Fruit fly (Drosophila melanogaster) whole organism, embryonic: Measurements from ENCODE around the gene Vm26Ac.
A peak's percentile ranks its signal among the peaks of the same experiment; 100 is the strongest.

Source experiments
- ATbp ChIP-seq: fragments of 200-800 bp; sonication (Bioruptor generic); optimal IDR thresholded peaks from 2 replicates; lab custom pipeline; 2017; ENCODE audit warnings: missing biosample characterization, mild to moderate bottlenecking, missing genetic modification characterization, missing genetic modification reagents
- Asciz ChIP-seq: fragments of 200-800 bp; sonication (Bioruptor generic); optimal IDR thresholded peaks from 2 replicates; lab custom pipeline; 2017; ENCODE audit warnings: missing biosample characterization, mild to moderate bottlenecking, missing genetic modification characterization, missing genetic modification reagents
- Atf6 ChIP-seq: fragments of 200-800 bp; sonication (Bioruptor generic); IDR thresholded peaks from 2 replicates; pipeline ENCODE4 v1.3.6; 2022; ENCODE audit warnings: missing biosample characterization, missing genetic modification characterization
- Awh ChIP-seq: fragments of 200-800 bp; sonication (Bioruptor generic); IDR thresholded peaks from 2 replicates; pipeline ENCODE4, ENCODE4 v1.3.6; 2022; ENCODE audit warnings: missing biosample characterization, missing genetic modification characterization
- BtbVII ChIP-seq: fragments of 200-800 bp; sonication (Bioruptor generic); optimal IDR thresholded peaks from 3 replicates; lab custom pipeline; 2017; ENCODE audit warnings: missing biosample characterization, mild to moderate bottlenecking, missing genetic modification characterization
- CG10321 ChIP-seq: fragments of 200-800 bp; sonication (Bioruptor generic); IDR thresholded peaks from 2 replicates; pipeline ENCODE4 v1.3.6; 2022; ENCODE audit warnings: missing biosample characterization, missing genetic modification characterization
- CG11504 ChIP-seq: fragments of 200-800 bp; sonication (Bioruptor generic); optimal IDR thresholded peaks from 3 replicates; lab custom pipeline; 2019; ENCODE audit warnings: missing biosample characterization, mild to moderate bottlenecking, missing genetic modification characterization, moderate library complexity
- CG14014 ChIP-seq: fragments of 200-800 bp; sonication (Bioruptor generic); IDR thresholded peaks from 2 replicates; pipeline ENCODE4 v1.3.6; 2022; ENCODE audit warnings: missing biosample characterization, missing genetic modification characterization
- CG15696 ChIP-seq: fragments of 200-800 bp; sonication (Bioruptor generic); optimal IDR thresholded peaks from 2 replicates; lab custom pipeline; 2019; ENCODE audit warnings: missing biosample characterization, mild to moderate bottlenecking, missing genetic modification characterization, moderate library complexity
- CG17802 ChIP-seq: fragments of 200-800 bp; sonication (Bioruptor generic); optimal IDR thresholded peaks from 2 replicates; lab custom pipeline; 2018; ENCODE audit warnings: missing biosample characterization, mild to moderate bottlenecking, missing genetic modification characterization, moderate library complexity
- CG18599 ChIP-seq: fragments of 200-800 bp; sonication (Bioruptor generic); optimal IDR thresholded peaks from 3 replicates; lab custom pipeline; 2017; ENCODE audit warnings: missing biosample characterization, missing genetic modification characterization, mild to moderate bottlenecking, moderate library complexity, missing genetic modification reagents
- CG34422 ChIP-seq: fragments of 200-800 bp; sonication (Bioruptor generic); IDR thresholded peaks from 3 replicates; pipeline ENCODE4 v1.3.6; 2022; ENCODE audit warnings: missing biosample characterization, missing genetic modification characterization
- CG4360 ChIP-seq: fragments of 200-800 bp; sonication (Bioruptor generic); IDR thresholded peaks from 2 replicates; pipeline ENCODE4 v1.3.6; 2022; ENCODE audit warnings: missing biosample characterization, missing genetic modification characterization
- CG6175 ChIP-seq: fragments of 200-800 bp; sonication (Bioruptor generic); IDR thresholded peaks from 3 replicates; pipeline ENCODE4 v1.3.6; 2022; ENCODE audit warnings: missing biosample characterization, missing genetic modification characterization
- CG7372 ChIP-seq: fragments of 200-800 bp; sonication (Bioruptor generic); IDR thresholded peaks from 2 replicates; pipeline ENCODE4 v1.3.6; 2022; ENCODE audit warnings: missing biosample characterization, missing genetic modification characterization
- CG7786 ChIP-seq: fragments of 200-800 bp; sonication (Bioruptor generic); optimal IDR thresholded peaks from 2 replicates; lab custom pipeline; 2016; ENCODE audit warnings: missing biosample characterization, missing genetic modification characterization
- CG8924 ChIP-seq: fragments of 200-800 bp; optimal IDR thresholded peaks from 3 replicates; lab custom pipeline; 2019; ENCODE audit warnings: missing biosample characterization, mild to moderate bottlenecking, missing genetic modification characterization, moderate library complexity
- CG9437 ChIP-seq: fragments of 200-800 bp; sonication (Bioruptor generic); optimal IDR thresholded peaks from 2 replicates; lab custom pipeline; 2018; ENCODE audit warnings: missing biosample characterization, mild to moderate bottlenecking, missing genetic modification characterization
- HLH4C ChIP-seq: fragments of 200-800 bp; sonication (Bioruptor generic); IDR thresholded peaks from 3 replicates; pipeline ENCODE4 v1.3.6; 2022; ENCODE audit warnings: missing biosample characterization, missing genetic modification characterization; ENCODE audit not compliant: partially characterized antibody
- Med ChIP-seq: fragments of 200-800 bp; sonication (Bioruptor generic); peaks from one replicate; lab custom pipeline; 2016; ENCODE audit warnings: missing biosample characterization, missing genetic modification characterization, mild to moderate bottlenecking, inconsistent platforms, moderate library complexity
- Meics ChIP-seq: fragments of 200-800 bp; sonication (Bioruptor generic); optimal IDR thresholded peaks from 2 replicates; lab custom pipeline; 2017; ENCODE audit warnings: missing biosample characterization, mild to moderate bottlenecking, missing genetic modification characterization
- Mrtf ChIP-seq: fragments of 200-800 bp; sonication (Bioruptor generic); IDR thresholded peaks from 3 replicates; pipeline ENCODE4 v1.3.6; 2022; ENCODE audit warnings: missing biosample characterization, missing genetic modification characterization
- Rfx ChIP-seq: fragments of 200-800 bp; sonication (Bioruptor generic); IDR thresholded peaks from 2 replicates; pipeline ENCODE4 v1.3.6; 2022; ENCODE audit warnings: missing biosample characterization, missing genetic modification characterization
- Six4 ChIP-seq: fragments of 200-800 bp; sonication (Bioruptor generic); optimal IDR thresholded peaks from 2 replicates; lab custom pipeline; 2016; ENCODE audit warnings: missing biosample characterization, missing genetic modification characterization
- Sox100B ChIP-seq: fragments of 200-800 bp; sonication (Bioruptor generic); optimal IDR thresholded peaks from 3 replicates; lab custom pipeline; 2018; ENCODE audit warnings: missing biosample characterization, mild to moderate bottlenecking, missing genetic modification characterization
- Taf1 ChIP-seq: fragments of 200-800 bp; sonication (Bioruptor generic); IDR thresholded peaks from 2 replicates; pipeline ENCODE4 v1.3.6; 2022; ENCODE audit warnings: missing biosample characterization, missing genetic modification characterization
- aop ChIP-seq: fragments of 200-800 bp; sonication (Bioruptor generic); IDR thresholded peaks from 2 replicates; pipeline ENCODE4 v1.3.6; 2022; ENCODE audit warnings: missing biosample characterization, missing genetic modification characterization
- caup ChIP-seq: fragments of 200-800 bp; sonication (Bioruptor generic); optimal IDR thresholded peaks from 3 replicates; lab custom pipeline; 2017; ENCODE audit warnings: missing biosample characterization, mild to moderate bottlenecking, missing genetic modification characterization, moderate library complexity; ENCODE audit not compliant: severe bottlenecking
- cg ChIP-seq: fragments of 200-800 bp; sonication (Bioruptor generic); optimal IDR thresholded peaks from 3 replicates; lab custom pipeline; 2019; ENCODE audit warnings: missing biosample characterization, mild to moderate bottlenecking, missing genetic modification characterization, moderate library complexity
- chn ChIP-seq: fragments of 200-800 bp; sonication (Bioruptor generic); optimal IDR thresholded peaks from 2 replicates; lab custom pipeline; 2016; ENCODE audit warnings: missing biosample characterization, missing genetic modification characterization
- crol ChIP-seq: fragments of 200-800 bp; sonication (Bioruptor generic); IDR thresholded peaks from 2 replicates; pipeline ENCODE4 v1.3.6; 2022; ENCODE audit warnings: missing biosample characterization, missing genetic modification characterization
- fd96Cb ChIP-seq: fragments of 200-800 bp; sonication (Bioruptor generic); optimal IDR thresholded peaks from 2 replicates; lab custom pipeline; 2018; ENCODE audit warnings: missing biosample characterization, mild to moderate bottlenecking, missing genetic modification characterization, moderate library complexity
- ftz-f1 ChIP-seq: fragments of 200-800 bp; sonication (Bioruptor generic); optimal IDR thresholded peaks from 2 replicates; lab custom pipeline; 2016; ENCODE audit warnings: missing biosample characterization, missing genetic modification characterization
- fu2 ChIP-seq: fragments of 200-800 bp; sonication (Bioruptor generic); optimal IDR thresholded peaks from 2 replicates; lab custom pipeline; 2016; ENCODE audit warnings: missing biosample characterization, missing genetic modification characterization
- gce ChIP-seq: fragments of 200-800 bp; sonication (Bioruptor generic); IDR thresholded peaks from 3 replicates; pipeline ENCODE4 v1.3.6; 2022; ENCODE audit warnings: missing biosample characterization, missing genetic modification characterization
- grn ChIP-seq: fragments of 200-800 bp; sonication (Bioruptor generic); optimal IDR thresholded peaks from 3 replicates; lab custom pipeline; 2017; ENCODE audit warnings: missing biosample characterization, missing genetic modification characterization
- hkb ChIP-seq, 2 experiments: fragments of 200-800 bp in 1 of 2; fragments of >200 bp in 1 of 2; sonication (Bioruptor generic) in 1 of 2; IDR thresholded peaks in 1 of 2; optimal IDR thresholded peaks in 1 of 2; 2 replicates each; pipeline versions ENCODE4 v1.3.6 to Lab custom; 2017 to 2022; ENCODE audit warnings: missing biosample characterization in 1 of 2, missing genetic modification characterization in 1 of 2
- lab ChIP-seq: fragments of 200-800 bp; sonication (Bioruptor generic); optimal IDR thresholded peaks from 3 replicates; lab custom pipeline; 2017; ENCODE audit warnings: missing biosample characterization, missing genetic modification characterization, mild to moderate bottlenecking, moderate library complexity, missing genetic modification reagents
- lilli ChIP-seq: fragments of 200-800 bp; sonication (Bioruptor generic); optimal IDR thresholded peaks from 3 replicates; lab custom pipeline; 2016; ENCODE audit warnings: missing biosample characterization, missing genetic modification characterization
- lov ChIP-seq, 2 experiments: fragments of 200-800 bp in 1 of 2; fragments of >200 bp in 1 of 2; sonication (Bioruptor generic) in 1 of 2; IDR thresholded peaks in 1 of 2; optimal IDR thresholded peaks in 1 of 2; 2 replicates in 1 of 2; 3 replicates in 1 of 2; pipeline versions ENCODE4 v1.3.6 to Lab custom; 2017 to 2022; ENCODE audit warnings: missing biosample characterization in 1 of 2, missing genetic modification characterization in 1 of 2
- nom ChIP-seq: fragments of 200-800 bp; sonication (Bioruptor generic); optimal IDR thresholded peaks from 2 replicates; lab custom pipeline; 2017; ENCODE audit warnings: missing biosample characterization, missing genetic modification characterization, mild to moderate bottlenecking, moderate library complexity, missing genetic modification reagents
- odd ChIP-seq: fragments of 200-800 bp; sonication (Bioruptor generic); optimal IDR thresholded peaks from 2 replicates; lab custom pipeline; 2017; ENCODE audit warnings: missing biosample characterization, mild to moderate bottlenecking, missing genetic modification characterization
- run ChIP-seq: fragments of 200-800 bp; sonication (Bioruptor generic); optimal IDR thresholded peaks from 3 replicates; lab custom pipeline; 2018; ENCODE audit warnings: missing biosample characterization, mild to moderate bottlenecking, missing genetic modification characterization
- sens ChIP-seq: fragments of 200-800 bp; sonication (Bioruptor generic); peaks from one replicate; lab custom pipeline; 2016; ENCODE audit warnings: missing biosample characterization, missing genetic modification characterization
- ssp ChIP-seq: fragments of 200-800 bp; sonication (Bioruptor generic); IDR thresholded peaks from 2 replicates; pipeline ENCODE4 v1.3.6; 2022; ENCODE audit warnings: missing biosample characterization, missing genetic modification characterization
- stc ChIP-seq: fragments of 200-800 bp; sonication (Bioruptor generic); IDR thresholded peaks from 2 replicates; pipeline ENCODE4 v1.3.6; 2022; ENCODE audit warnings: missing biosample characterization, missing genetic modification characterization
- zfh1 ChIP-seq: fragments of 200-800 bp; sonication (Bioruptor generic); IDR thresholded peaks from 3 replicates; pipeline ENCODE4 v1.3.6; 2022; ENCODE audit warnings: missing biosample characterization, missing genetic modification characterization

Gene Vm26Ac

DNA sequence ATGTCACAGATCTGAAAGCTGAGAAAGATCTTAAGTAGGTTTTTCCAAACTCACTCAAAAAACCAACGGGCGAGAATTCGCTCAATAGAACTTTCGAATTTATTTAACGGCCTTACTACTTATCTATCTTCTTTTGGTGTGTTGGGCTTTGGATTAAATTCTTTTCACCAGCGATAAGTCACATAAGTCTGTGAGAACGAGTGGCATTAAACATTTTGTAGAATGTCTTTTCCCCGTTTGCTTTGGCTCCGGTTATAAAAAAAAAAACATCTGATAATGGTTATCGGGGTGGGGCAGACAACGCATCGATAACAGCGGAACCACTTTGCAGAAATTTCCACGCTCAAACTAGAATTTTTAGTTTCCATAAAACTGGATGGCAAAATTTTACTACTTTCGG is 17.2 kb upstream of the Vm26Ac start (continued):
- TF ChIP-seq grn (GFP tag; lab: Kevin White, UChicago) (peak; percentile 5), BtbVII (GFP tag; lab: Kevin White, UChicago) (no peak), CG14014 (GFP tag; lab: Robert Waterston, UW) (no peak), run (no peak), fd96Cb (tag; lab: Kevin White, UChicago) (no peak), Asciz (no peak), Atf6 (GFP tag; lab: Robert Waterston, UW) (no peak)

DNA sequence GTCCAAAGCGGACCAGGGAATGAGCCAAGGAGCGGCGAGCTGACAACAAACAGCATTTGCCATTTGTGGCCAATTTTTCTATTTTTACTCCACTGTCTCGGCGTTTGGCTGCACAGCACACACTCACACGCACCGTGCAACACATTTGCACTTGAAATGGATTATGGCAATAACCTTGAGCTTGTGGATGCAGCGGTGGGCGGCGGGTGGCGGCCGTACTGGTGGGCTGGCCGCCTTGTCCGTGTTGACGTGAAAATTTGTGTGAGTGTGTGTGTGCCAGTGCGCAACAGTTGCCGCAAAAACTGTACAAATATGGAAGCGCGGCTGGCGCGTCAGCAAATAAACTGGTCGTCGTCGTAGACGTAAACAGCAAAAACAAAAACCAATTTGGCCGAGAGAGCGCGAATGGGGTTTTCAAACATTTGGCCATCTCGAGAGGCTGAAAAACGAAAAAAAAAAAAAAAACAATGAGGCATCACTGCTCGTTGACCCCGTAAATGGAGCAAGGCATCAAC is 16.7 kb upstream of the Vm26Ac start:
- TF ChIP-seq lab (GFP tag; lab: Kevin White, UChicago) = peak; percentile 5
- 0 out of 3 replicates have a peak, but pooled peaks have one; percentile 46 for TF ChIP-seq CG6175 (GFP tag; lab: Robert Waterston, UW)
- TF ChIP-seq CG17802 = no peak
- TF ChIP-seq CG34422 (GFP tag; lab: Robert Waterston, UW) = 0 out of 3 replicates have a peak, but pooled peaks have one; percentile 19
- TF ChIP-seq cg (GFP tag; lab: Kevin White, UChicago) = peak; percentile 16
- peak; percentile 39; the same call in 1 of the 2 replicates for TF ChIP-seq Rfx (GFP tag; lab: Robert Waterston, UW)
- TF ChIP-seq crol (GFP tag; lab: Robert Waterston, UW) = peak; percentile 40; the same call in 1 of the 2 replicates
- peak; percentile 71 for TF ChIP-seq ftz-f1 (GFP tag; lab: Kevin White, UChicago)
- TF ChIP-seq CG7786 (GFP tag; lab: Kevin White, UChicago) = no peak
- 0 out of 3 replicates have a peak, but pooled peaks have one; percentile 40 for TF ChIP-seq HLH4C (GFP tag; lab: Robert Waterston, UW)
- TF ChIP-seq gce = 0 out of 3 replicates have a peak, but pooled peaks have one; percentile 31
- TF ChIP-seq CG10321 = 0 out of 2 replicates have a peak, but pooled peaks have one; percentile 26
- no peak for TF ChIP-seq hkb (optimal IDR thresholded peaks at IDR 0.05; lab: Kevin White, UChicago)
- TF ChIP-seq hkb (GFP tag; IDR thresholded peaks at IDR 0.05; lab: Robert Waterston, UW) = 0 out of 2 replicates have a peak, but pooled peaks have one; percentile 12
- no peak for TF ChIP-seq caup
- peak; percentile 50 for TF ChIP-seq Med (GFP tag; lab: Kevin White, UChicago)
- TF ChIP-seq ssp (GFP tag; lab: Robert Waterston, UW) = no peak
- no peak for TF ChIP-seq CG8924
- peak; percentile 23 for TF ChIP-seq sens (GFP tag; lab: Kevin White, UChicago)
- peak; percentile 12 for TF ChIP-seq nom
- TF ChIP-seq CG18599 (GFP tag; lab: Kevin White, UChicago) = peak; percentile 15

DNA sequence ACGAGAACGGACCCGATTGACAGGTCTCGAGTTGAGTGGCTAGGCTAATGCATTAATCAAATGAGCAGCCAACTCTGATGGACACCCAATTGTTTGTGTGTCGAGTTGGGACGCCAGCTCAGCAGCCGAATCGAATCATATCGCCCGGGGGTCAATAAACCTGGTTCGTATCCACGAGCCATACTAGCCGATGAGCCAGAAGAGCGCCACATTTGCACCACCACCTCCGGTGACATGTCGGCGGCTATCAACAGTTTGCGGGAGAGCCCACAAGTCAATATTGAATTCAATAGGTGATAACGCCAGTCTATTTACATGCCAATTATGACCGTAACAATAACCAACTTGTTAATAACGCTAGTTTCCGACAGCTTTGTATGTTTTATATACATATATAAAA is 15.7 kb upstream of the Vm26Ac start:
- no peak for TF ChIP-seq Taf1 (GFP tag; lab: Robert Waterston, UW)
- no peak for TF ChIP-seq CG9437 (GFP tag; lab: Kevin White, UChicago)
- no peak for TF ChIP-seq lilli (GFP tag; lab: Kevin White, UChicago)
- peak; percentile 58 for TF ChIP-seq CG15696 (tag; lab: Kevin White, UChicago)
- no peak for TF ChIP-seq aop (GFP tag; lab: Robert Waterston, UW)
- peak; percentile 16; the same call in 1 of the 2 replicates for TF ChIP-seq stc (GFP tag; lab: Robert Waterston, UW)
- peak; percentile 92 for TF ChIP-seq ATbp (GFP tag; lab: Kevin White, UChicago)
- TF ChIP-seq Meics (GFP tag; lab: Kevin White, UChicago) = peak; percentile 60
- TF ChIP-seq fu2 (GFP tag; lab: Kevin White, UChicago) = no peak
- no peak for TF ChIP-seq Mrtf (GFP tag; lab: Robert Waterston, UW)
- TF ChIP-seq lov (optimal IDR thresholded peaks at IDR 0.05; lab: Kevin White, UChicago) = no peak
- TF ChIP-seq lov (GFP tag; IDR thresholded peaks at IDR 0.05; lab: Robert Waterston, UW) = peak; percentile 50; the same call in 1 of the 3 replicates
- TF ChIP-seq CG8924 = peak; percentile 59
- TF ChIP-seq chn (GFP tag; lab: Kevin White, UChicago) = no peak
- 0 out of 2 replicates have a peak, but pooled peaks have one; percentile 20 for TF ChIP-seq CG4360 (GFP tag; lab: Robert Waterston, UW)
- peak; percentile 76; the same call in 1 of the 2 replicates for TF ChIP-seq Awh (GFP tag; lab: Robert Waterston, UW)
- TF ChIP-seq CG11504 = peak; percentile 35
- TF ChIP-seq Six4 = no peak
- no peak for TF ChIP-seq CG17802
- TF ChIP-seq Sox100B (GFP tag; lab: Kevin White, UChicago) = peak; percentile 76
- TF ChIP-seq odd (GFP tag; lab: Kevin White, UChicago) = peak; percentile 77
- no peak for TF ChIP-seq CG7372 (GFP tag; lab: Robert Waterston, UW)
- TF ChIP-seq zfh1 (GFP tag; lab: Robert Waterston, UW) = no peak
